Worm (Caenorhabditis elegans) whole organism, L2 larva: ENCODE data around the gene nish-1.
A peak's percentile ranks its signal among the peaks of the same experiment; 100 is the strongest.

Experiments used
- C34F6.9 ChIP-seq: fragments of 150-350 bp; optimal IDR thresholded peaks from 2 replicates; lab custom pipeline; 2014; ENCODE audit warnings: missing biosample characterization, missing genetic modification characterization
- F13H6.1 ChIP-seq: sonication (generic microtip); optimal IDR thresholded peaks from 2 replicates; lab custom pipeline; 2016; ENCODE audit warnings: missing genetic modification characterization, missing compliant biosample characterization
- Y55F3AM.14 ChIP-seq: fragments of 200-800 bp; sonication (Bioruptor generic); optimal IDR thresholded peaks from 2 replicates; lab custom pipeline; 2018; ENCODE audit warnings: mild to moderate bottlenecking, missing genetic modification characterization, missing compliant biosample characterization
- ZK546.5 ChIP-seq: sonication (generic microtip); optimal IDR thresholded peaks from 2 replicates; lab custom pipeline; 2017; ENCODE audit warnings: missing biosample characterization, missing genetic modification characterization
- alr-1 ChIP-seq: fragments of 150-350 bp; optimal IDR thresholded peaks from 2 replicates; lab custom pipeline; 2014; ENCODE audit warnings: missing biosample characterization, missing genetic modification characterization
- aly-2 ChIP-seq: fragments of 150-350 bp; optimal IDR thresholded peaks from 2 replicates; lab custom pipeline; 2014; ENCODE audit warnings: missing biosample characterization, missing genetic modification characterization
- ama-1 ChIP-seq: fragments of 150-350 bp; optimal IDR thresholded peaks from 2 replicates; lab custom pipeline; 2018; ENCODE audit warnings: inconsistent platforms
- blmp-1 ChIP-seq: sonication (generic microtip); optimal IDR thresholded peaks from 2 replicates; lab custom pipeline; 2017; ENCODE audit warnings: missing genetic modification characterization, mild to moderate bottlenecking, missing compliant biosample characterization, antibody characterized with exemption, moderate library complexity; ENCODE audit not compliant: insufficient read depth
- ceh-82 ChIP-seq: fragments of 150-350 bp; optimal IDR thresholded peaks from 2 replicates; lab custom pipeline; 2014; ENCODE audit warnings: missing biosample characterization, missing genetic modification characterization
- crh-2 ChIP-seq: sonication (generic microtip); optimal IDR thresholded peaks from 2 replicates; lab custom pipeline; 2017; ENCODE audit warnings: missing biosample characterization, missing genetic modification characterization
- dmd-4 ChIP-seq: sonication (generic microtip); optimal IDR thresholded peaks from 2 replicates; lab custom pipeline; 2017; ENCODE audit warnings: missing biosample characterization, missing genetic modification characterization
- egl-27 ChIP-seq: sonication (generic microtip); optimal IDR thresholded peaks from 3 replicates; lab custom pipeline; 2017; ENCODE audit warnings: missing biosample characterization, missing genetic modification reagents, missing genetic modification characterization
- elt-1 ChIP-seq: fragments of 150-350 bp; optimal IDR thresholded peaks from 2 replicates; lab custom pipeline; 2014; ENCODE audit warnings: missing biosample characterization, missing genetic modification characterization
- elt-3 ChIP-seq: sonication (generic microtip); optimal IDR thresholded peaks from 2 replicates; lab custom pipeline; 2017; ENCODE audit warnings: missing biosample characterization, missing genetic modification characterization
- lin-11 ChIP-seq: fragments of 150-350 bp; sonication (generic microtip); optimal IDR thresholded peaks from 2 replicates; lab custom pipeline; 2014; ENCODE audit warnings: missing biosample characterization, missing genetic modification characterization, inconsistent platforms, mixed read lengths
- lin-13 ChIP-seq: fragments of 150-350 bp; optimal IDR thresholded peaks from 2 replicates; lab custom pipeline; 2014; ENCODE audit warnings: missing biosample characterization, missing genetic modification reagents, missing genetic modification characterization
- lin-39 ChIP-seq: fragments of 150-350 bp; optimal IDR thresholded peaks from 2 replicates; lab custom pipeline; 2014; ENCODE audit warnings: missing biosample characterization, missing genetic modification reagents, missing genetic modification characterization
- lsy-2 ChIP-seq, 2 experiments: fragments of 150-350 bp in 1 of 2; sonication (generic microtip) in 1 of 2; optimal IDR thresholded peaks; 2 replicates each; lab custom pipeline; 2014 to 2017; ENCODE audit warnings: missing biosample characterization in 2 of 2, missing genetic modification characterization in 2 of 2
- mab-5 ChIP-seq: fragments of 150-350 bp; optimal IDR thresholded peaks from 2 replicates; lab custom pipeline; 2014; ENCODE audit warnings: missing biosample characterization, missing genetic modification characterization
- mdl-1 ChIP-seq, 2 experiments: fragments of 150-350 bp in 1 of 2; sonication (generic microtip) in 1 of 2; optimal IDR thresholded peaks; 2 replicates each; lab custom pipeline; 2017; ENCODE audit warnings: missing biosample characterization in 2 of 2, missing genetic modification characterization in 2 of 2
- nhr-10 ChIP-seq: sonication (generic microtip); optimal IDR thresholded peaks from 2 replicates; lab custom pipeline; 2017; ENCODE audit warnings: missing biosample characterization, missing genetic modification characterization
- nhr-129 ChIP-seq: fragments of 150-350 bp; optimal IDR thresholded peaks from 2 replicates; lab custom pipeline; 2014; ENCODE audit warnings: missing biosample characterization, missing genetic modification characterization
- nhr-21 ChIP-seq: fragments of 150-350 bp; optimal IDR thresholded peaks from 2 replicates; lab custom pipeline; 2014; ENCODE audit warnings: missing biosample characterization, missing genetic modification characterization
- nhr-23 ChIP-seq: fragments of 150-350 bp; optimal IDR thresholded peaks from 2 replicates; lab custom pipeline; 2014; ENCODE audit warnings: missing biosample characterization, missing genetic modification reagents, missing genetic modification characterization
- nhr-25 ChIP-seq: fragments of 150-350 bp; sonication (generic microtip); optimal IDR thresholded peaks from 3 replicates; lab custom pipeline; 2014; ENCODE audit warnings: missing biosample characterization, missing genetic modification characterization
- nhr-6 ChIP-seq: fragments of 150-350 bp; optimal IDR thresholded peaks from 2 replicates; lab custom pipeline; 2014; ENCODE audit warnings: missing biosample characterization, missing genetic modification characterization
- nhr-77 ChIP-seq: fragments of 150-350 bp; optimal IDR thresholded peaks from 2 replicates; lab custom pipeline; 2014; ENCODE audit warnings: missing biosample characterization, missing genetic modification characterization
- peb-1 ChIP-seq: fragments of 150-350 bp; optimal IDR thresholded peaks from 2 replicates; lab custom pipeline; 2014; ENCODE audit warnings: missing biosample characterization, missing genetic modification characterization
- sma-3 ChIP-seq: sonication (generic microtip); optimal IDR thresholded peaks from 2 replicates; lab custom pipeline; 2016; ENCODE audit warnings: missing genetic modification reagents, missing genetic modification characterization, missing compliant biosample characterization
- sma-9 ChIP-seq, 2 experiments: fragments of 150-350 bp in 1 of 2; sonication (generic microtip) in 1 of 2; optimal IDR thresholded peaks; 2 replicates each; lab custom pipeline; 2014 to 2016; ENCODE audit warnings: missing genetic modification characterization in 2 of 2, mild to moderate bottlenecking in 1 of 2, missing biosample characterization in 1 of 2, missing compliant biosample characterization in 1 of 2, missing genetic modification reagents in 1 of 2, moderate library complexity in 1 of 2
- snpc-4 ChIP-seq: fragments of 150-350 bp; optimal IDR thresholded peaks from 2 replicates; lab custom pipeline; 2014; ENCODE audit warnings: missing biosample characterization, missing genetic modification characterization
- unc-39 ChIP-seq: fragments of 150-350 bp; optimal IDR thresholded peaks from 2 replicates; lab custom pipeline; 2014; ENCODE audit warnings: missing biosample characterization, missing genetic modification characterization
- unc-55 ChIP-seq: fragments of 150-350 bp; sonication (generic microtip); optimal IDR thresholded peaks from 3 replicates; lab custom pipeline; 2014; ENCODE audit warnings: missing biosample characterization, missing genetic modification reagents, missing genetic modification characterization
- unc-62 ChIP-seq: fragments of 150-350 bp; optimal IDR thresholded peaks from 2 replicates; lab custom pipeline; 2014; ENCODE audit warnings: missing biosample characterization, missing genetic modification reagents, missing genetic modification characterization
- zag-1 ChIP-seq: fragments of 150-350 bp; optimal IDR thresholded peaks from 2 replicates; lab custom pipeline; 2014; ENCODE audit warnings: missing biosample characterization, missing genetic modification characterization
- ztf-1 ChIP-seq: fragments of 200-800 bp; sonication (Bioruptor generic); conservative IDR thresholded peaks from 2 replicates; pipeline ENCODE4 v1.3.6; 2022; ENCODE audit warnings: missing genetic modification characterization, missing compliant biosample characterization

Gene nish-1

DNA sequence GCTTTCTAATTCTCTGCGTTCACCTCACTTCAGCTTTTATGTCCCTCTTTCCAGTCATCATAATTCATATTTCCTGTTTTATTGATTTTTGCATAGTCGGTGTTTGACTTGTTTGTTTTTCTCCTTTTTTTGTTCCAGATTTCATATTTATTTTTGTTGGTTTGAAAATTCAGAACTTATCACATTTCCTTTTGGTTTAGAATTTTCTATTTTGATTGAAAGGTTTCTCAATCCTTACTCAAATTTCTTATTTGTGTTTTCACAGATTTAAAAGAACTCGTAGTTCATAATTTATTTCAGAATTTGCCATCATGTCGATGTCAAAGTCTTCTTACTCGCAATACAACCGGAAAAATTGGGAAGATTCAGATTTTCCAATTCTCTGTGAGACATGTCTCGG, 3.0 kb upstream of the nish-1 start, which contains the start of gene rbm-22:
TSS of gene rbm-22 (plus strand) at position 301 of the 400 bp plus-strand sequence.
- TF ChIP-seq elt-1 (tag; lab: Kevin White, UChicago) (no peak), dmd-4 (tag; lab: Kevin White, UChicago) (no peak), alr-1 (no peak), snpc-4 (no peak), lin-13 (no peak), ama-1 (lab: Kevin White, UChicago) (no peak), peb-1 (no peak), F13H6.1 (tag; lab: Kevin White, UChicago) (no peak), nhr-10 (tag; lab: Kevin White, UChicago) (no peak), nhr-129 (tag; lab: Kevin White, UChicago) (no peak), lin-39 (tag; lab: Kevin White, UChicago) (no peak), Y55F3AM.14 (no peak), sma-3 (GFP tag; lab: Kevin White, UChicago) (no peak), egl-27 (no peak), elt-3 (tag; lab: Kevin White, UChicago) (no peak), nhr-25 (tag; lab: Kevin White, UChicago) (no peak), ZK546.5 (tag; lab: Kevin White, UChicago) (no peak)

- TF ChIP-seq unc-39 (tag; lab: Kevin White, UChicago) (no peak), nhr-25 (tag; lab: Kevin White, UChicago) (no peak), blmp-1 (no peak), aly-2 (no peak), unc-62 (no peak), nhr-77 (no peak), nhr-10 (tag; lab: Kevin White, UChicago) (no peak), mab-5 (tag; lab: Kevin White, UChicago) (no peak), ztf-1 (GFP tag; lab: Robert Waterston, UW) (no peak), dmd-4 (tag; lab: Kevin White, UChicago) (no peak), nhr-21 (tag; lab: Kevin White, UChicago) (no peak), ceh-82 (tag; lab: Kevin White, UChicago) (no peak), peb-1 (no peak), nhr-6 (tag; lab: Kevin White, UChicago) (no peak), nhr-23 (tag; lab: Kevin White, UChicago) (no peak), ZK546.5 (tag; lab: Kevin White, UChicago) (no peak)
- TF ChIP-seq, all 48 proteins: peak for 0
Measured at ce11 chrIV:10867370-10868146, 3.4 kb downstream of the nish-1 start.

DNA sequence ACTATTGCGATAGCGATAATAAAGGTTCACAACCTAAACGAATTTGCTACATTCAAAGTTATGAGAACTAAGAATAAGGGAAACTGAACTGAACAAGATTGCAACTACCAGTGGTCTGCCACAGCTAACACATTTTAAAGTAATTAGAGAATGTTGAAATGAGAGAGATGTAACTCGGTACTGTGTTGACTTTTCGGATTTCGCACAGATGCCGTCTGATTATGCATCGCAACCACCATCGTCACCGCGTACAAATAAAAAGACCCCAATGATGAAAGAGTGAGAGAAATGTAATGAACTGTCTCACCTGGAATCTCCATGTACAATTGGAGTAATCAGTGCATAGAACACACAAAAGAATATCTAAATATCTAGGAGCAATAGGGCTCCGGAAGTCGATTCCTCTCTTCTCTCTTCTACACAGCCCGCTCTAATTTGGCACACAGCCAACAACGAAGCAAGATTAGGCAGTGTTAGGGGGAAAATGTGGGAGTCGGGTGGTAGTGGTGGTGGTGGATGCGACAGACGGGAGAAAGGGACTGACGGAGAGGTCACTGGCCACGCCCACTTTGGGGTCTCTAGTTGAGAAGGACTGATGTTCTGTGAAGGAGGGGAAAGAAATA, 4.6 kb downstream of the nish-1 start, which contains the start of gene F13E9.11:
TSS of gene F13E9.11 (minus strand) at position 507 of the 623 bp plus-strand sequence.
- TF ChIP-seq mab-5 (tag; lab: Kevin White, UChicago): no peak
- TF ChIP-seq crh-2 (tag; lab: Kevin White, UChicago): no peak
- TF ChIP-seq unc-55: peak; percentile 12
- TF ChIP-seq egl-27: no peak
- no peak for TF ChIP-seq lin-13
- TF ChIP-seq nhr-10 (tag; lab: Kevin White, UChicago): no peak
- no peak for TF ChIP-seq blmp-1
- peak in 1 of 2 experiments; percentile 19 for TF ChIP-seq lsy-2 (tag; optimal IDR thresholded peaks at IDR 0.05; lab: Kevin White, UChicago)
- no peak for TF ChIP-seq mdl-1 (tag; optimal IDR thresholded peaks at IDR 0.05; lab: Kevin White, UChicago)
- no peak for TF ChIP-seq nhr-6 (tag; lab: Kevin White, UChicago)
- TF ChIP-seq lin-11 (tag; lab: Kevin White, UChicago): no peak
- no peak for TF ChIP-seq sma-9 (GFP tag; optimal IDR thresholded peaks at IDR 0.05; lab: Kevin White, UChicago)
- no peak for TF ChIP-seq sma-9 (tag; optimal IDR thresholded peaks at IDR 0.05; lab: Kevin White, UChicago)
- TF ChIP-seq zag-1 (tag; lab: Kevin White, UChicago): peak; percentile 61
- peak; percentile 5 for TF ChIP-seq C34F6.9 (tag; lab: Kevin White, UChicago)
